Worm (Caenorhabditis elegans) whole organism, mixed stage, embryonic: ENCODE results near the gene ptrg-1.
A peak's percentile ranks its signal among the peaks of the same experiment; 100 is the strongest.

Experiments
- M03D4.4 ChIP-seq: sonication (generic microtip); optimal IDR thresholded peaks from 2 replicates; lab custom pipeline; 2017; ENCODE audit warnings: mild to moderate bottlenecking, missing genetic modification characterization, missing compliant biosample characterization
- bed-3 ChIP-seq: fragments of 200-800 bp; sonication (Bioruptor generic); optimal IDR thresholded peaks from 3 replicates; lab custom pipeline; 2018; ENCODE audit warnings: mild to moderate bottlenecking, missing genetic modification characterization, moderate library complexity, missing compliant biosample characterization
- blmp-1 ChIP-seq: fragments of 150-350 bp; optimal IDR thresholded peaks from 2 replicates; lab custom pipeline; 2014; ENCODE audit warnings: missing biosample characterization, missing genetic modification characterization
- ceh-39 ChIP-seq: fragments of 150-350 bp; optimal IDR thresholded peaks from 2 replicates; lab custom pipeline; 2014; ENCODE audit warnings: missing biosample characterization, missing genetic modification characterization
- ceh-43 ChIP-seq: fragments of 200-800 bp; sonication (Bioruptor generic); optimal IDR thresholded peaks from 2 replicates; lab custom pipeline; 2018; ENCODE audit warnings: mild to moderate bottlenecking, missing genetic modification characterization, moderate library complexity, missing compliant biosample characterization
- ces-1 ChIP-seq: fragments of 150-350 bp; optimal IDR thresholded peaks from 2 replicates; lab custom pipeline; 2014; ENCODE audit warnings: missing biosample characterization, missing genetic modification reagents, missing genetic modification characterization
- cnd-1 ChIP-seq: fragments of 200-800 bp; sonication (Bioruptor generic); optimal IDR thresholded peaks from 2 replicates; lab custom pipeline; 2018; ENCODE audit warnings: mild to moderate bottlenecking, missing genetic modification characterization, missing compliant biosample characterization
- drap-1 ChIP-seq: fragments of 200-800 bp; sonication (Bioruptor generic); optimal IDR thresholded peaks from 3 replicates; lab custom pipeline; 2018; ENCODE audit warnings: mild to moderate bottlenecking, missing genetic modification characterization, missing compliant biosample characterization
- elt-1 ChIP-seq: sonication (generic microtip); optimal IDR thresholded peaks from 2 replicates; lab custom pipeline; 2017; ENCODE audit warnings: missing genetic modification characterization, mild to moderate bottlenecking, missing compliant biosample characterization, antibody characterized with exemption, moderate library complexity, borderline replicate concordance; ENCODE audit not compliant: insufficient read depth
- flh-1 ChIP-seq: fragments of 200-800 bp; sonication (Bioruptor generic); optimal IDR thresholded peaks from 2 replicates; lab custom pipeline; 2018; ENCODE audit warnings: mild to moderate bottlenecking, missing genetic modification characterization, moderate library complexity, missing compliant biosample characterization
- ham-2 ChIP-seq: fragments of 200-800 bp; sonication (Bioruptor generic); optimal IDR thresholded peaks from 2 replicates; lab custom pipeline; 2018; ENCODE audit warnings: mild to moderate bottlenecking, missing genetic modification characterization, missing compliant biosample characterization
- hlh-1 ChIP-seq: fragments of 150-350 bp; optimal IDR thresholded peaks from 2 replicates; lab custom pipeline; 2014; ENCODE audit warnings: missing biosample characterization, missing genetic modification reagents, missing genetic modification characterization
- lin-13 ChIP-seq: fragments of 150-350 bp; optimal IDR thresholded peaks from 2 replicates; lab custom pipeline; 2014; ENCODE audit warnings: missing biosample characterization, missing genetic modification characterization
- lin-32 ChIP-seq: fragments of 200-800 bp; sonication (Bioruptor generic); optimal IDR thresholded peaks from 2 replicates; lab custom pipeline; 2018; ENCODE audit warnings: mild to moderate bottlenecking, missing genetic modification characterization, missing compliant biosample characterization
- mab-5 ChIP-seq: fragments of 150-350 bp; optimal IDR thresholded peaks from 2 replicates; lab custom pipeline; 2014; ENCODE audit warnings: missing biosample characterization, missing genetic modification characterization
- mep-1 ChIP-seq: fragments of 150-350 bp; optimal IDR thresholded peaks from 2 replicates; lab custom pipeline; 2017; ENCODE audit warnings: missing biosample characterization, missing genetic modification reagents, missing genetic modification characterization, inconsistent platforms
- nhr-12 ChIP-seq: fragments of 150-350 bp; optimal IDR thresholded peaks from 2 replicates; lab custom pipeline; 2014; ENCODE audit warnings: missing biosample characterization, missing genetic modification characterization
- nhr-2 ChIP-seq: fragments of 150-350 bp; optimal IDR thresholded peaks from 2 replicates; lab custom pipeline; 2014; ENCODE audit warnings: missing biosample characterization, missing genetic modification characterization
- nhr-237 ChIP-seq: fragments of 150-350 bp; optimal IDR thresholded peaks from 2 replicates; lab custom pipeline; 2014; ENCODE audit warnings: missing biosample characterization, missing genetic modification characterization
- nhr-28 ChIP-seq: fragments of 150-350 bp; optimal IDR thresholded peaks from 2 replicates; lab custom pipeline; 2014; ENCODE audit warnings: missing biosample characterization, missing genetic modification characterization
- nhr-76 ChIP-seq: sonication (generic microtip); optimal IDR thresholded peaks from 2 replicates; lab custom pipeline; 2017; ENCODE audit warnings: missing biosample characterization, missing genetic modification characterization
- pha-4 ChIP-seq: fragments of 150-350 bp; optimal IDR thresholded peaks from 2 replicates; lab custom pipeline; 2018; ENCODE audit warnings: missing biosample characterization, missing genetic modification reagents, missing genetic modification characterization
- sem-2 ChIP-seq: fragments of 200-800 bp; sonication (Bioruptor generic); optimal IDR thresholded peaks from 2 replicates; lab custom pipeline; 2018; ENCODE audit warnings: mild to moderate bottlenecking, missing genetic modification characterization, missing compliant biosample characterization
- snpc-4 ChIP-seq: fragments of 150-350 bp; optimal IDR thresholded peaks from 2 replicates; lab custom pipeline; 2014; ENCODE audit warnings: missing biosample characterization, missing genetic modification characterization
- sptf-1 ChIP-seq: sonication (generic microtip); optimal IDR thresholded peaks from 2 replicates; lab custom pipeline; 2017; ENCODE audit warnings: mild to moderate bottlenecking, missing genetic modification characterization, moderate library complexity, missing compliant biosample characterization
- tbx-8 ChIP-seq: fragments of 200-800 bp; sonication (Bioruptor generic); optimal IDR thresholded peaks from 2 replicates; lab custom pipeline; 2018; ENCODE audit warnings: mild to moderate bottlenecking, missing genetic modification characterization, moderate library complexity, missing compliant biosample characterization
- unc-120 ChIP-seq: sonication (generic microtip); optimal IDR thresholded peaks from 2 replicates; lab custom pipeline; 2017; ENCODE audit warnings: missing genetic modification characterization, missing compliant biosample characterization; ENCODE audit not compliant: poor library complexity, severe bottlenecking
- unc-62 ChIP-seq: fragments of 150-350 bp; optimal IDR thresholded peaks from 2 replicates; lab custom pipeline; 2014; ENCODE audit warnings: missing biosample characterization, missing genetic modification reagents, missing genetic modification characterization
- zip-8 ChIP-seq: fragments of 150-350 bp; optimal IDR thresholded peaks from 2 replicates; lab custom pipeline; 2014; ENCODE audit warnings: missing biosample characterization, missing genetic modification characterization

Gene ptrg-1

ce11 chrIV:10194345-10194744 lies at the start of gene ptrg-1:
Gene ptrg-1 (minus strand): TSS chrIV:10194445.
- TF ChIP-seq zip-8, result no peak
- no peak for TF ChIP-seq nhr-28 (tag; lab: Kevin White, UChicago)
- no peak for TF ChIP-seq nhr-237 (tag; lab: Kevin White, UChicago)
- no peak for TF ChIP-seq ceh-43 (GFP tag; lab: Kevin White, UChicago)
- TF ChIP-seq flh-1 (GFP tag; lab: Kevin White, UChicago), result no peak
- no peak for TF ChIP-seq sptf-1
- TF ChIP-seq drap-1 (GFP tag; lab: Kevin White, UChicago), result no peak
- no peak for TF ChIP-seq unc-62 (GFP tag; lab: Kevin White, UChicago)
- TF ChIP-seq unc-120 (tag; lab: Kevin White, UChicago), result no peak
- TF ChIP-seq pha-4 (tag; lab: Kevin White, UChicago), result no peak
- TF ChIP-seq tbx-8 (GFP tag; lab: Kevin White, UChicago), result no peak
- TF ChIP-seq nhr-2 (tag; lab: Kevin White, UChicago), result no peak
- no peak for TF ChIP-seq elt-1
- TF ChIP-seq nhr-76 (tag; lab: Kevin White, UChicago), result no peak
- no peak for TF ChIP-seq ceh-39
- TF ChIP-seq hlh-1 (tag; lab: Kevin White, UChicago), result no peak
- TF ChIP-seq mep-1 (tag; lab: Kevin White, UChicago), result no peak
- TF ChIP-seq snpc-4 (tag; lab: Kevin White, UChicago), result no peak
- no peak for TF ChIP-seq bed-3 (GFP tag; lab: Kevin White, UChicago)

ce11 chrIV:10243276-10243675 lies 49.0 kb upstream of the ptrg-1 start, which contains the start of gene tkt-1:
Gene tkt-1 (plus strand): TSS chrIV:10243612.
- TF ChIP-seq nhr-12 (tag; lab: Kevin White, UChicago), result no peak

- no peak for TF ChIP-seq sem-2 (GFP tag; lab: Kevin White, UChicago)
- no peak for TF ChIP-seq bed-3 (GFP tag; lab: Kevin White, UChicago)
- TF ChIP-seq unc-62 (GFP tag; lab: Kevin White, UChicago), result no peak
- no peak for TF ChIP-seq ceh-39
- TF ChIP-seq lin-32 (GFP tag; lab: Kevin White, UChicago), result no peak
- no peak for TF ChIP-seq drap-1 (GFP tag; lab: Kevin White, UChicago)
- TF ChIP-seq hlh-1 (tag; lab: Kevin White, UChicago), result no peak
- TF ChIP-seq, all 35 proteins: peak for 0
Measured at ce11 chrIV:10242458-10243123, 48.3 kb upstream of the ptrg-1 start.

ce11 chrIV:10241659-10242058 lies 47.4 kb upstream of the ptrg-1 start, which contains the start of gene lipl-7:
Gene lipl-7 (minus strand): TSS chrIV:10241823.
- TF ChIP-seq blmp-1 (tag; lab: Kevin White, UChicago) (no peak), ceh-39 (no peak), bed-3 (GFP tag; lab: Kevin White, UChicago) (no peak), ceh-43 (GFP tag; lab: Kevin White, UChicago) (no peak), hlh-1 (tag; lab: Kevin White, UChicago) (peak; percentile 56), mab-5 (tag; lab: Kevin White, UChicago) (no peak), ces-1 (GFP tag; lab: Kevin White, UChicago) (no peak), cnd-1 (tag; lab: Kevin White, UChicago) (no peak), lin-13 (no peak), sptf-1 (no peak), elt-1 (no peak), pha-4 (tag; lab: Kevin White, UChicago) (no peak), sem-2 (GFP tag; lab: Kevin White, UChicago) (no peak), unc-62 (GFP tag; lab: Kevin White, UChicago) (no peak), nhr-12 (tag; lab: Kevin White, UChicago) (no peak), nhr-28 (tag; lab: Kevin White, UChicago) (no peak), M03D4.4 (tag; lab: Kevin White, UChicago) (no peak), nhr-2 (tag; lab: Kevin White, UChicago) (peak; percentile 93)

ce11 chrIV:10239045-10239444 lies 44.8 kb upstream of the ptrg-1 start, which contains the start of gene ech-8:
Gene ech-8 (minus strand): TSS chrIV:10239176.
- TF ChIP-seq lin-13 (no peak), ham-2 (GFP tag; lab: Kevin White, UChicago) (no peak), mep-1 (tag; lab: Kevin White, UChicago) (no peak), hlh-1 (tag; lab: Kevin White, UChicago) (no peak), flh-1 (GFP tag; lab: Kevin White, UChicago) (no peak), snpc-4 (tag; lab: Kevin White, UChicago) (no peak), nhr-2 (tag; lab: Kevin White, UChicago) (no peak), ceh-43 (GFP tag; lab: Kevin White, UChicago) (no peak), nhr-237 (tag; lab: Kevin White, UChicago) (no peak), nhr-76 (tag; lab: Kevin White, UChicago) (no peak)
